Fruit fly (Drosophila melanogaster): ENCODE measurements around the gene GstO1.

dm6 chr3L:8514768-8515167 is 9.9 kb downstream of the GstO1 start, which contains the start of gene CG6683:
- TF ChIP-seq CG7101 (tag; optimal IDR thresholded peaks at IDR 0.05) (no peak), CG11617 (GFP tag; optimal IDR thresholded peaks at IDR 0.05) (no peak), Mnt (GFP tag; optimal IDR thresholded peaks at IDR 0.05) (no peak)
